Fruit fly (Drosophila melanogaster): Measurements from ENCODE around the gene Utx.
A peak's percentile ranks its signal among the peaks of the same experiment; 100 is the strongest.

Utx gene

DNA sequence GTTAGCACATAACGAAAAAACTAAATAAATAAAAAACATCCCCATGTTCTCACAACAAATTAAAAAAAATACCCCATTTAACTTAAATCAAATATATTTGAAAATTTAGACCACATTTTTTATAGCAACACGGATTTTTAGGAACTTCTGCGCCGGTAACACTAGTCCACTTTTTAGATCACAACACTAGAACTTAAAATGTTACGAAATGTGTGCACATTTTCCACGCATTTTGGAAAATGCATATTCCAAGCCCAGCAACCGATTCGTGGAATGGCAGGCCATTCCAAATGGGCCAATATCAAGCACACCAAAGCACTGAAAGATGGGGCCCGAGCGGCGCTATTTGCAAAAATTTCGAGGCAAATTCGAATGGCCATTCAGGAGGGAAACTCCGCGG is 9.9 kb downstream of the Utx start, which contains the start of gene CG4957:
Gene CG4957, plus strand, starts transcription at position 185 of the 400 bp plus-strand sequence.
- TF ChIP-seq CG32264 (GFP tag; optimal IDR thresholded peaks at IDR 0.05) (no peak), Myc (optimal IDR thresholded peaks at IDR 0.05) (peak; percentile 26)

DNA sequence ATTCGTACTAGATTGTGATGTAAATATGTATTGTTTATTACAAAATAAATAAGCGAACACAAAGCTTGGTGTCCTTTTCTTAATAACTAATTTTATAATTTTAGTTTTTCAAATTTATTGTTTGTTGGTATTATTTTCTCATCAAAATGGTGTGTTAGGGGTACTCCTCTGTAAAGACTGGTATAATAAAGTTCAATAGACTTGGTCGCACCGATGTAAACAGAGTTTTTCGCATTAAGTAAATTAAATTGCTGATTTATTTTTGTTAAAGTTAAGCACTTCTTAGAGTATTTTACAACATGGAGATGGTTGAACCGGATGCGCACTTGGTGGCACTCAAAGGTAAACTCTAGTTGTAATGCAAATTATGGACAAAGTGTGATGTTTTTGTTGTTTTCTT is 12.1 kb downstream of the Utx start, which contains the start of gene CG4953:
Gene CG4953, plus strand, starts transcription at position 193 of the 400 bp plus-strand sequence.
- TF ChIP-seq GATAd (GFP tag; optimal IDR thresholded peaks at IDR 0.05) (no peak), pan (optimal IDR thresholded peaks at IDR 0.05) (no peak), Myc (optimal IDR thresholded peaks at IDR 0.05) (no peak), psq (GFP tag; optimal IDR thresholded peaks at IDR 0.05) (no peak), Dif (GFP tag; optimal IDR thresholded peaks at IDR 0.05; ENCODE audit: partially characterized antibody) (no peak), sv (GFP tag; optimal IDR thresholded peaks at IDR 0.05) (no peak), usp (GFP tag; optimal IDR thresholded peaks at IDR 0.05) (no peak), ey (GFP tag; optimal IDR thresholded peaks at IDR 0.05) (no peak), HLH106 (tag; optimal IDR thresholded peaks at IDR 0.05) (no peak), Hr83 (GFP tag; optimal IDR thresholded peaks at IDR 0.05; ENCODE audit: poor library complexity, severe bottlenecking) (no peak), Abd-B (GFP tag; optimal IDR thresholded peaks at IDR 0.05) (no peak), Dfd (GFP tag; optimal IDR thresholded peaks at IDR 0.05) (no peak), Mio (GFP tag; optimal IDR thresholded peaks at IDR 0.05) (no peak), dmrt93B (GFP tag; optimal IDR thresholded peaks at IDR 0.05) (no peak), tai (GFP tag; optimal IDR thresholded peaks at IDR 0.05) (no peak), Rel (GFP tag; optimal IDR thresholded peaks at IDR 0.05) (no peak), Rel (tag; optimal IDR thresholded peaks at IDR 0.05) (no peak), Jra (GFP tag; optimal IDR thresholded peaks at IDR 0.05) (no peak), brk (GFP tag; optimal IDR thresholded peaks at IDR 0.05) (no peak)

DNA sequence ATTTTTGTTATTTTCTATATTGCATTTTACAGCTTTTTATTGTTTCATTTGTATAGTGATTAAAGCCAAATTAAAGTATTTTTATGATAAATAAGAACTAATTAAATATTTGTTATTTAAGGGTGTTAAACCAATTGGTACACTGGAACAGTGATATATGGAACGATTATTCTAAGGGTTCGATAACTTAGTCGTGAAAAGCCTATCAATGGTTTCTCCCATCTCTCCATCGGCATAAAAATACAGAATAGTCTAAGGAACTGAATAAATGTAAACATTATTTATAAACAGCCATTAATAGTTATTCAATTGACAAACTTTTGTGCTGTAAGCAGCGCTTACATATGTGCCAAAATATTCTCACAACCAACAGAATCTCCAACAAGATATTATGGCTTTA is 13.5 kb downstream of the Utx start, which contains the start of gene Mob3:
Gene Mob3, plus strand, starts transcription at position 208 of the 400 bp plus-strand sequence.
- TF ChIP-seq Hnf4 (GFP tag; optimal IDR thresholded peaks at IDR 0.05) (peak; percentile 43), sage (GFP tag; optimal IDR thresholded peaks at IDR 0.05) (peak; percentile 56), woc (GFP tag; optimal IDR thresholded peaks at IDR 0.05) (peak; percentile 39), dl (GFP tag; optimal IDR thresholded peaks at IDR 0.05; ENCODE audit: insufficient read depth in 1 of 2, partially characterized antibody in 2 of 2) (no peak)

DNA sequence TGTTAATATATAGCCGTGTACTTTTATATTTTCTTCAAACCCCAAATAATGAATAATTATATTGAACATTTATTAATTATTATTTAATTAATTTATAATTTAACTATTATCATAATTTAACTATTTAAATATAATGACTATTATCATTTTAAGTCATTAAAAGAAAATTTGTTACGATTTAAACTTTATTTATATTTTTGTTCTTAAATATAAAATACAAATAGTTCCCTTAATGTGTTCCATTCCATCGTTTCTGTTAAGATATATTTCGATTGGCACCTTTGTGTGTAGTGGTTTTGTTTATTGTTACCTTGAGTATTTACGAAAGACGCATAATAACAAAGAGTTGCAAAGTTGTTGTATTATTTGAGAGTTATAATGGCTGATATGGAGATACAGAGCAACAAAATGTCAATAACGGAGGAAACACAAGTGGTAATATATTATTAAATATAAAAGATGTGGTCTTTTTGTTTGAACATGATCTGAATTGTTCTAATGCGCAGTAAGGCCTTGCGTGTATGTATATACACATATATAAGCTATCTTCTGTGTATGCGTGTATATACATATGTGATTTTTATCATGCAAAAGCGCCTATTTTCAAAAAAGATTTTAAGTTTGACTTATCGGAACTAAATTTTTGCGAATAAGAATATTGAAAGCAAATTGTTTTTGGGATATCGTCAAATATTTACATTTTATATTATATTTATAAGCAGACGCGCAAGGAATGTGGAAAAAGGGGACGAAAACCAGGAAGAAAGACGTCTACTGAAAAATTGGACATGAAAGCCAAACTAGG is 14.6 kb downstream of the Utx start, which contains the start of gene REPTOR-BP:
Gene REPTOR-BP, plus strand, starts transcription at position 296 of the 805 bp plus-strand sequence.
- TF ChIP-seq Hnf4 (GFP tag; optimal IDR thresholded peaks at IDR 0.05) (no peak), Myc (optimal IDR thresholded peaks at IDR 0.05) (no peak), fru (GFP tag; optimal IDR thresholded peaks at IDR 0.05) (no peak), tai (GFP tag; optimal IDR thresholded peaks at IDR 0.05) (no peak), dl (GFP tag; optimal IDR thresholded peaks at IDR 0.05; ENCODE audit: insufficient read depth in 1 of 2, partially characterized antibody in 2 of 2) (no peak), Mio (GFP tag; optimal IDR thresholded peaks at IDR 0.05) (no peak), psq (GFP tag; optimal IDR thresholded peaks at IDR 0.05) (peak; percentile 0), dmrt93B (GFP tag; optimal IDR thresholded peaks at IDR 0.05) (no peak), woc (GFP tag; optimal IDR thresholded peaks at IDR 0.05) (no peak), foxo (GFP tag; optimal IDR thresholded peaks at IDR 0.05) (no peak), CrebA (GFP tag; optimal IDR thresholded peaks at IDR 0.05; ENCODE audit: borderline replicate concordance) (no peak), Abd-B (GFP tag; optimal IDR thresholded peaks at IDR 0.05) (no peak), Hr83 (GFP tag; optimal IDR thresholded peaks at IDR 0.05; ENCODE audit: poor library complexity, severe bottlenecking) (no peak), Hr78 (GFP tag; optimal IDR thresholded peaks at IDR 0.05) (no peak), sv (GFP tag; optimal IDR thresholded peaks at IDR 0.05) (no peak), CG9705 (GFP tag; optimal IDR thresholded peaks at IDR 0.05) (no peak), br (GFP tag; optimal IDR thresholded peaks at IDR 0.05) (no peak), dsf (GFP tag; optimal IDR thresholded peaks at IDR 0.05; ENCODE audit: borderline replicate concordance) (no peak), ey (GFP tag; optimal IDR thresholded peaks at IDR 0.05) (no peak), HLH106 (tag; optimal IDR thresholded peaks at IDR 0.05) (no peak), GATAd (GFP tag; optimal IDR thresholded peaks at IDR 0.05) (no peak), Jra (GFP tag; optimal IDR thresholded peaks at IDR 0.05) (no peak), sage (GFP tag; optimal IDR thresholded peaks at IDR 0.05) (peak; percentile 58), Rel (GFP tag; optimal IDR thresholded peaks at IDR 0.05) (no peak), Rel (tag; optimal IDR thresholded peaks at IDR 0.05) (no peak), brk (GFP tag; optimal IDR thresholded peaks at IDR 0.05) (peak; percentile 67)

Data from whole organism, wandering third instar larva.